Fruit fly (Drosophila melanogaster) whole organism, embryonic: ENCODE data around the gene CG6415.

Experiments used
- Aef1 ChIP-seq: fragments of 200-800 bp; sonication (Bioruptor generic); IDR thresholded peaks from 3 replicates; pipeline ENCODE4 v1.3.6; 2022; ENCODE audit warnings: missing biosample characterization, missing genetic modification characterization
- Antp ChIP-seq: fragments of 200-800 bp; sonication (Bioruptor generic); optimal IDR thresholded peaks from 3 replicates; lab custom pipeline; 2016; ENCODE audit warnings: missing biosample characterization, missing genetic modification characterization
- Atf-2 ChIP-seq: fragments of 200-800 bp; sonication (Bioruptor generic); optimal IDR thresholded peaks from 2 replicates; lab custom pipeline; 2016; ENCODE audit warnings: missing biosample characterization, missing genetic modification characterization
- Atf6 ChIP-seq: fragments of 200-800 bp; sonication (Bioruptor generic); IDR thresholded peaks from 2 replicates; pipeline ENCODE4 v1.3.6; 2022; ENCODE audit warnings: missing biosample characterization, missing genetic modification characterization
- Bgb ChIP-seq: fragments of 200-800 bp; sonication (Bioruptor generic); IDR thresholded peaks from 2 replicates; pipeline ENCODE4 v1.3.6; 2022; ENCODE audit warnings: missing biosample characterization, missing genetic modification characterization; ENCODE audit not compliant: partially characterized antibody
- Blimp-1 ChIP-seq: fragments of 200-800 bp; sonication (Bioruptor generic); optimal IDR thresholded peaks from 3 replicates; lab custom pipeline; 2018; ENCODE audit warnings: missing biosample characterization, missing genetic modification characterization, mild to moderate bottlenecking, moderate library complexity, missing genetic modification reagents
- CG10267 ChIP-seq: fragments of 200-800 bp; sonication (Bioruptor generic); optimal IDR thresholded peaks from 2 replicates; lab custom pipeline; 2018; ENCODE audit warnings: missing biosample characterization, mild to moderate bottlenecking, missing genetic modification characterization, moderate library complexity
- CG10543 ChIP-seq: fragments of 200-800 bp; sonication (Bioruptor generic); optimal IDR thresholded peaks from 3 replicates; lab custom pipeline; 2017; ENCODE audit warnings: missing biosample characterization, mild to moderate bottlenecking, missing genetic modification characterization, moderate library complexity
- CG18011 ChIP-seq: fragments of 200-800 bp; sonication (Bioruptor generic); optimal IDR thresholded peaks from 2 replicates; lab custom pipeline; 2017; ENCODE audit warnings: missing biosample characterization, missing genetic modification characterization, mild to moderate bottlenecking, moderate library complexity, missing genotype
- CG2202 ChIP-seq: fragments of 200-800 bp; sonication (Bioruptor generic); optimal IDR thresholded peaks from 2 replicates; lab custom pipeline; 2018; ENCODE audit warnings: missing biosample characterization, mild to moderate bottlenecking, missing genetic modification characterization
- CG2875 ChIP-seq: fragments of 200-800 bp; sonication (Bioruptor generic); optimal IDR thresholded peaks from 2 replicates; lab custom pipeline; 2017; ENCODE audit warnings: missing biosample characterization, mild to moderate bottlenecking, missing genetic modification characterization, missing genetic modification reagents
- CG30020 ChIP-seq: fragments of 200-800 bp; optimal IDR thresholded peaks from 2 replicates; lab custom pipeline; 2019; ENCODE audit warnings: missing biosample characterization, mild to moderate bottlenecking, missing genetic modification characterization, moderate library complexity
- CG33557 ChIP-seq: fragments of 200-800 bp; sonication (Bioruptor generic); optimal IDR thresholded peaks from 2 replicates; lab custom pipeline; 2019; ENCODE audit warnings: missing biosample characterization, mild to moderate bottlenecking, missing genetic modification characterization, moderate library complexity
- CG3407 ChIP-seq: fragments of 200-800 bp; sonication (Bioruptor generic); optimal IDR thresholded peaks from 2 replicates; lab custom pipeline; 2018; ENCODE audit warnings: missing biosample characterization, mild to moderate bottlenecking, missing genetic modification characterization
- CG4328 ChIP-seq: fragments of 200-800 bp; sonication (Bioruptor generic); optimal IDR thresholded peaks from 3 replicates; lab custom pipeline; 2017; ENCODE audit warnings: missing biosample characterization, missing genetic modification reagents, missing genetic modification characterization
- CG4404 ChIP-seq: fragments of 200-800 bp; sonication (Bioruptor generic); IDR thresholded peaks from 2 replicates; pipeline ENCODE4 v1.3.6; 2022; ENCODE audit warnings: missing biosample characterization, missing genetic modification characterization
- CG7745 ChIP-seq: fragments of 200-800 bp; sonication (Bioruptor generic); optimal IDR thresholded peaks from 2 replicates; lab custom pipeline; 2018; ENCODE audit warnings: missing biosample characterization, mild to moderate bottlenecking, missing genetic modification characterization, moderate library complexity
- CG7987 ChIP-seq: fragments of 200-800 bp; sonication (Bioruptor generic); optimal IDR thresholded peaks from 2 replicates; lab custom pipeline; 2018; ENCODE audit warnings: missing biosample characterization, mild to moderate bottlenecking, missing genetic modification characterization, moderate library complexity
- CG9817 ChIP-seq: fragments of 200-800 bp; sonication (Bioruptor generic); optimal IDR thresholded peaks from 2 replicates; lab custom pipeline; 2018; ENCODE audit warnings: missing biosample characterization, mild to moderate bottlenecking, missing genetic modification characterization, moderate library complexity
- CTCF ChIP-seq: fragments of 200-800 bp; sonication (Bioruptor generic); optimal IDR thresholded peaks from 2 replicates; lab custom pipeline; 2017; ENCODE audit warnings: missing biosample characterization, mild to moderate bottlenecking, missing genetic modification characterization, moderate library complexity
- Dref ChIP-seq: fragments of 200-800 bp; sonication (Bioruptor generic); IDR thresholded peaks from 2 replicates; pipeline ENCODE4 v1.3.6; 2022; ENCODE audit warnings: missing biosample characterization, missing genetic modification characterization
- ERR ChIP-seq: fragments of 200-800 bp; sonication (Bioruptor generic); optimal IDR thresholded peaks from 2 replicates; lab custom pipeline; 2016; ENCODE audit warnings: missing biosample characterization, missing genetic modification characterization
- Ets97D ChIP-seq: fragments of 200-800 bp; sonication (Bioruptor generic); optimal IDR thresholded peaks from 3 replicates; lab custom pipeline; 2016; ENCODE audit warnings: missing biosample characterization, missing genetic modification characterization
- HLH4C ChIP-seq: fragments of 200-800 bp; sonication (Bioruptor generic); IDR thresholded peaks from 3 replicates; pipeline ENCODE4 v1.3.6; 2022; ENCODE audit warnings: missing biosample characterization, missing genetic modification characterization; ENCODE audit not compliant: partially characterized antibody
- Lhr ChIP-seq: fragments of 200-800 bp; sonication (Bioruptor generic); optimal IDR thresholded peaks from 3 replicates; lab custom pipeline; 2017; ENCODE audit warnings: mild to moderate bottlenecking, missing biosample characterization, missing genetic modification reagents, missing genetic modification characterization
- Mes4 ChIP-seq: fragments of 200-800 bp; sonication (Bioruptor generic); optimal IDR thresholded peaks from 2 replicates; lab custom pipeline; 2016; ENCODE audit warnings: missing biosample characterization, missing genetic modification characterization
- Oli ChIP-seq: fragments of 200-800 bp; sonication (Bioruptor generic); optimal IDR thresholded peaks from 2 replicates; lab custom pipeline; 2018; ENCODE audit warnings: missing biosample characterization, mild to moderate bottlenecking, missing genetic modification characterization, moderate library complexity
- Stat92E ChIP-seq, 3 experiments: fragments of >200 bp in 2 of 3; fragments of 200-800 bp in 1 of 3; sonication (Bioruptor generic) in 1 of 3; optimal IDR thresholded peaks; 2 replicates each; lab custom pipeline; 2017 to 2019; ENCODE audit warnings: missing biosample characterization in 3 of 3, missing genetic modification characterization in 3 of 3, mild to moderate bottlenecking in 1 of 3, moderate library complexity in 1 of 3
- Vsx1 ChIP-seq: fragments of 200-800 bp; sonication (Bioruptor generic); optimal IDR thresholded peaks from 2 replicates; lab custom pipeline; 2017; ENCODE audit warnings: missing biosample characterization, mild to moderate bottlenecking, missing genetic modification characterization, missing genetic modification reagents
- Xrp1 ChIP-seq: fragments of 200-800 bp; sonication (Bioruptor generic); IDR thresholded peaks from 2 replicates; pipeline ENCODE4 v1.3.6; 2022; ENCODE audit warnings: missing biosample characterization, missing genetic modification characterization
- ab ChIP-seq: fragments of 200-800 bp; sonication (Bioruptor generic); optimal IDR thresholded peaks from 2 replicates; lab custom pipeline; 2016; ENCODE audit warnings: missing biosample characterization, missing genetic modification characterization
- amos ChIP-seq: fragments of 200-800 bp; sonication (Bioruptor generic); IDR thresholded peaks from 2 replicates; pipeline ENCODE4 v1.3.6; 2022; ENCODE audit warnings: missing biosample characterization, missing genetic modification characterization; ENCODE audit not compliant: partially characterized antibody
- ap ChIP-seq: fragments of 200-800 bp; sonication (Bioruptor generic); IDR thresholded peaks from 2 replicates; pipeline ENCODE4 v1.3.6; 2022; ENCODE audit warnings: missing biosample characterization, missing genetic modification characterization
- ash1 ChIP-seq: fragments of 200-800 bp; sonication (Bioruptor generic); optimal IDR thresholded peaks from 2 replicates; lab custom pipeline; 2018; ENCODE audit warnings: missing biosample characterization, mild to moderate bottlenecking, missing genetic modification characterization
- cas ChIP-seq: fragments of 200-800 bp; sonication (Bioruptor generic); IDR thresholded peaks from 2 replicates; pipeline ENCODE4 v1.3.6; 2022; ENCODE audit warnings: missing biosample characterization, missing genetic modification characterization
- chif ChIP-seq, 2 experiments: fragments of 200-800 bp; sonication (Bioruptor generic); optimal IDR thresholded peaks; 3 replicates each; lab custom pipeline; 2016; ENCODE audit warnings: missing biosample characterization in 2 of 2, missing genetic modification characterization in 2 of 2
- dmrt11E ChIP-seq: fragments of 200-800 bp; sonication (Bioruptor generic); optimal IDR thresholded peaks from 3 replicates; lab custom pipeline; 2018; ENCODE audit warnings: missing biosample characterization, mild to moderate bottlenecking, missing genetic modification characterization, moderate library complexity
- dmrt99B ChIP-seq: fragments of 200-800 bp; sonication (Bioruptor generic); optimal IDR thresholded peaks from 2 replicates; lab custom pipeline; 2018; ENCODE audit warnings: missing biosample characterization, mild to moderate bottlenecking, missing genetic modification characterization, moderate library complexity
- ewg ChIP-seq: fragments of 200-800 bp; sonication (Bioruptor generic); optimal IDR thresholded peaks from 3 replicates; lab custom pipeline; 2017; ENCODE audit warnings: mild to moderate bottlenecking, missing biosample characterization, missing genetic modification reagents, missing genetic modification characterization
- gro ChIP-seq: fragments of 200-800 bp; sonication (Bioruptor generic); optimal IDR thresholded peaks from 2 replicates; lab custom pipeline; 2016; ENCODE audit warnings: missing biosample characterization, missing genetic modification characterization
- klu ChIP-seq: fragments of 200-800 bp; sonication (Bioruptor generic); IDR thresholded peaks from 2 replicates; pipeline ENCODE4 v1.3.6; 2022; ENCODE audit warnings: missing biosample characterization, missing genetic modification characterization
- lbe ChIP-seq: fragments of 200-800 bp; sonication (Bioruptor generic); optimal IDR thresholded peaks from 2 replicates; lab custom pipeline; 2016; ENCODE audit warnings: missing biosample characterization, mild to moderate bottlenecking, missing genetic modification characterization
- pzg ChIP-seq: fragments of 200-800 bp; sonication (Bioruptor generic); optimal IDR thresholded peaks from 3 replicates; lab custom pipeline; 2018; ENCODE audit warnings: missing biosample characterization, mild to moderate bottlenecking, missing genetic modification characterization, moderate library complexity
- sens ChIP-seq: fragments of 200-800 bp; sonication (Bioruptor generic); peaks from one replicate; lab custom pipeline; 2016; ENCODE audit warnings: missing biosample characterization, missing genetic modification characterization
- stwl ChIP-seq: fragments of 200-800 bp; sonication (Bioruptor generic); optimal IDR thresholded peaks from 3 replicates; lab custom pipeline; 2018; ENCODE audit warnings: missing biosample characterization, mild to moderate bottlenecking, missing genetic modification characterization, moderate library complexity
- vvl ChIP-seq: fragments of 200-800 bp; sonication (Bioruptor generic); IDR thresholded peaks from 2 replicates; pipeline ENCODE4 v1.3.6; 2022; ENCODE audit warnings: missing biosample characterization, missing genetic modification characterization
- zen2 ChIP-seq: fragments of 200-800 bp; sonication (Bioruptor generic); IDR thresholded peaks from 3 replicates; pipeline ENCODE4 v1.3.6; 2022; ENCODE audit warnings: missing biosample characterization, missing genetic modification characterization; ENCODE audit not compliant: partially characterized antibody

Gene CG6415

DNA sequence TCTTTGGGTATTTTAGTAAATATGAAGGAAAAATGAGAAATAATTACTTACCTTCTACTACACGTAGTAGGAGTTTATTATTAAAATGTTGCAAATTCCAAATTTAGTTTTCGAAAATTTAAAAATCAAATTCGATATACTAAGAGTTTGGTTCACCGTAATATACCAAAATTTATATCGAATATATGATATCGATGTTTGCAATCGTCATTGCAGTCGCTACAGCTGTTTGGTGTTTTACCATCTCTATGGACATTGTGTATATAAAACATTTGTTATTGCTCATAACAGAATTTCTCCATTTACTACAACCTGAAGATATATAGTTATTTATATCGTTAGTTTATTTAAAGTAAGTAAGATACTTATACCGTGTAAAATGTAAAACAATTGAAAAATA lies 25.3 kb downstream of the CG6415 start, which contains the start of gene CG6443 (continued):
- TF ChIP-seq zen2 (peak; percentile 8; the same call in 1 of the 3 replicates), CG30020 (peak; percentile 38), Bgb (GFP tag; lab: Robert Waterston, UW) (peak; percentile 75), HLH4C (peak; percentile 65), amos (GFP tag; lab: Robert Waterston, UW) (peak; percentile 81), Antp (GFP tag; lab: Kevin White, UChicago) (no peak), ab (GFP tag; lab: Kevin White, UChicago) (no peak), Ets97D (GFP tag; lab: Kevin White, UChicago) (peak; percentile 31), CG4404 (GFP tag; lab: Robert Waterston, UW) (no peak), cas (GFP tag; lab: Robert Waterston, UW) (no peak), CG10267 (peak; percentile 20), Atf6 (GFP tag; lab: Robert Waterston, UW) (no peak), ash1 (GFP tag; lab: Kevin White, UChicago) (no peak), CG3407 (GFP tag; lab: Kevin White, UChicago) (no peak), ERR (GFP tag; lab: Kevin White, UChicago) (no peak), Lhr (GFP tag; lab: Kevin White, UChicago) (no peak), CG9817 (tag; lab: Kevin White, UChicago) (no peak)

- TF ChIP-seq lbe (no peak), Mes4 (GFP tag; lab: Kevin White, UChicago) (no peak), ash1 (GFP tag; lab: Kevin White, UChicago) (no peak), CG33557 (GFP tag; lab: Kevin White, UChicago) (no peak), CG18011 (GFP tag; lab: Kevin White, UChicago) (no peak), Vsx1 (GFP tag; lab: Kevin White, UChicago) (no peak), ewg (GFP tag; lab: Kevin White, UChicago) (no peak), ap (no peak), CTCF (GFP tag; lab: Kevin White, UChicago) (no peak), CG7745 (tag; lab: Kevin White, UChicago) (no peak), Stat92E (GFP tag; optimal IDR thresholded peaks at IDR 0.05; lab: Kevin White, UChicago) (no peak), CG10543 (GFP tag; lab: Kevin White, UChicago) (no peak), Aef1 (GFP tag; lab: Robert Waterston, UW) (no peak), dmrt99B (tag; lab: Kevin White, UChicago) (no peak)
These were observed 26.5 kb downstream of the CG6415 start, which contains the start of gene CG17118 for dm6 chr2L:10729955-10730354. Gene CG17118 (plus strand): TSS chr2L:10730255.

dm6 chr2L:10732343-10732808 lies 29.0 kb downstream of the CG6415 start, which contains the start of the genes EMC3 and Dpy-30L1:
Gene EMC3 (minus strand): TSS chr2L:10732423.
Gene Dpy-30L1 (plus strand): TSS chr2L:10732653.
- TF ChIP-seq sens (peak; percentile 94), CG2875 (GFP tag; lab: Kevin White, UChicago) (no peak), gro (GFP tag; lab: Kevin White, UChicago) (peak; percentile 66), CG4328 (GFP tag; lab: Kevin White, UChicago) (peak; percentile 1), CG7987 (GFP tag; lab: Kevin White, UChicago) (no peak), stwl (peak; percentile 93), vvl (peak; percentile 58; the same call in 1 of the 2 replicates), Atf-2 (GFP tag; lab: Kevin White, UChicago) (peak; percentile 24), chif (GFP tag; optimal IDR thresholded peaks at IDR 0.05; lab: Kevin White, UChicago) (peak in 1 of 2 experiments; percentile 44), dmrt99B (tag; lab: Kevin White, UChicago) (no peak), CG2202 (tag; lab: Kevin White, UChicago) (peak; percentile 24), Dref (peak; percentile 74), Oli (tag; lab: Kevin White, UChicago) (peak; percentile 28), CG30020 (peak; percentile 78), Blimp-1 (GFP tag; lab: Kevin White, UChicago) (peak; percentile 59), CG18011 (GFP tag; lab: Kevin White, UChicago) (peak; percentile 33), Xrp1 (GFP tag; lab: Robert Waterston, UW) (peak; percentile 37; the same call in 1 of the 2 replicates), pzg (peak; percentile 72), klu (GFP tag; lab: Robert Waterston, UW) (peak; percentile 12; the same call in 1 of the 2 replicates), dmrt11E (peak; percentile 63)
